1 fruit fly cellular context compared by ENCODE assay signal in genomic region chr2L:20811039-20811652, dm6.
TF ChIP-seq lines count a peak whose summit lies in the region.

No protein-coding gene starts in this region.

TF ChIP-seq in whole organism, embryonic, 481 proteins besides CTCF, POLR2A, EP300 and RAD21 (continued from another document and continues in another):
- TF ChIP-seq amos (GFP tag; IDR thresholded peaks at IDR 0.05; lab: Robert Waterston, UW; ENCODE audit: partially characterized antibody), result no peak
- TF ChIP-seq CG3838 (GFP tag; optimal IDR thresholded peaks at IDR 0.05; lab: Kevin White, UChicago), result no peak
- TF ChIP-seq Dll (GFP tag; IDR thresholded peaks at IDR 0.05; lab: Robert Waterston, UW; ENCODE audit: partially characterized antibody), result no peak
- TF ChIP-seq p53 (GFP tag; optimal IDR thresholded peaks at IDR 0.05; lab: Kevin White, UChicago), result no peak
- TF ChIP-seq usp (GFP tag; optimal IDR thresholded peaks at IDR 0.05; lab: Kevin White, UChicago), result no peak
- TF ChIP-seq CG7271 (tag; optimal IDR thresholded peaks at IDR 0.05; lab: Kevin White, UChicago), result no peak
- TF ChIP-seq CG3726 (GFP tag; IDR thresholded peaks at IDR 0.05; lab: Robert Waterston, UW), result no peak
- peak; percentile 50; the same call in 1 of the 3 replicates for TF ChIP-seq dysf (GFP tag; IDR thresholded peaks at IDR 0.05; lab: Robert Waterston, UW)
- no peak for TF ChIP-seq Doc3 (GFP tag; IDR thresholded peaks at IDR 0.05; lab: Robert Waterston, UW; ENCODE audit: partially characterized antibody)
- no peak for TF ChIP-seq CG4404 (GFP tag; IDR thresholded peaks at IDR 0.05; lab: Robert Waterston, UW)
- TF ChIP-seq HHEX (GFP tag; optimal IDR thresholded peaks at IDR 0.05; lab: Kevin White, UChicago), result peak; percentile 19
- TF ChIP-seq CG8359 (GFP tag; optimal IDR thresholded peaks at IDR 0.05; lab: Kevin White, UChicago; ENCODE audit: borderline replicate concordance), result no peak
- no peak for TF ChIP-seq CG8944 (GFP tag; optimal IDR thresholded peaks at IDR 0.05; lab: Kevin White, UChicago)
- no peak for TF ChIP-seq CG43689 (GFP tag; IDR thresholded peaks at IDR 0.05; lab: Robert Waterston, UW)
- peak; percentile 21 for TF ChIP-seq CG1602 (GFP tag; optimal IDR thresholded peaks at IDR 0.05; lab: Kevin White, UChicago)
- no peak for TF ChIP-seq da (GFP tag; optimal IDR thresholded peaks at IDR 0.05; lab: Kevin White, UChicago)
- peak; percentile 21 for TF ChIP-seq ind (GFP tag; optimal IDR thresholded peaks at IDR 0.05; lab: Kevin White, UChicago)
- TF ChIP-seq Mes4 (GFP tag; optimal IDR thresholded peaks at IDR 0.05; lab: Kevin White, UChicago), result no peak
- TF ChIP-seq CG8290 (GFP tag; optimal IDR thresholded peaks at IDR 0.05; lab: Kevin White, UChicago), result no peak
- no peak for TF ChIP-seq CG8290 (tag; optimal IDR thresholded peaks at IDR 0.05; lab: Kevin White, UChicago)
- TF ChIP-seq B-H1 (GFP tag; IDR thresholded peaks at IDR 0.05; lab: Robert Waterston, UW), result peak; percentile 21; the same call in 1 of the 3 replicates
- no peak for TF ChIP-seq lov (optimal IDR thresholded peaks at IDR 0.05; lab: Kevin White, UChicago)
- no peak; the same call in 2 of the 3 replicates for TF ChIP-seq lov (GFP tag; IDR thresholded peaks at IDR 0.05; lab: Robert Waterston, UW)
- 0 out of 3 replicates have a peak, but pooled peaks have one; percentile 20 for TF ChIP-seq Aef1 (GFP tag; IDR thresholded peaks at IDR 0.05; lab: Robert Waterston, UW)
- no peak for TF ChIP-seq CG10654 (GFP tag; optimal IDR thresholded peaks at IDR 0.05; lab: Kevin White, UChicago)
- TF ChIP-seq Kr (GFP tag; optimal IDR thresholded peaks at IDR 0.05; lab: Kevin White, UChicago), result no peak
- no peak for TF ChIP-seq CG11398 (GFP tag; optimal IDR thresholded peaks at IDR 0.05; lab: Kevin White, UChicago)
- TF ChIP-seq CG8281 (tag; optimal IDR thresholded peaks at IDR 0.05; lab: Kevin White, UChicago), result no peak
- peak; percentile 11 for TF ChIP-seq tup (GFP tag; optimal IDR thresholded peaks at IDR 0.05; lab: Kevin White, UChicago)
- no peak for TF ChIP-seq CG12299 (tag; optimal IDR thresholded peaks at IDR 0.05; lab: Kevin White, UChicago)
- TF ChIP-seq nerfin-1 (tag; optimal IDR thresholded peaks at IDR 0.05; lab: Kevin White, UChicago), result no peak
- peak; percentile 39 for TF ChIP-seq fd96Cb (tag; optimal IDR thresholded peaks at IDR 0.05; lab: Kevin White, UChicago)
- TF ChIP-seq B-H2 (GFP tag; optimal IDR thresholded peaks at IDR 0.05; lab: Kevin White, UChicago), result no peak
- no peak for TF ChIP-seq CG13775 (GFP tag; optimal IDR thresholded peaks at IDR 0.05; lab: Kevin White, UChicago)
- no peak for TF ChIP-seq HLH4C (GFP tag; IDR thresholded peaks at IDR 0.05; lab: Robert Waterston, UW; ENCODE audit: partially characterized antibody)
- TF ChIP-seq D (optimal IDR thresholded peaks at IDR 0.05; lab: Kevin White, UChicago), result no peak
- peak; percentile 17 for TF ChIP-seq D (GFP tag; optimal IDR thresholded peaks at IDR 0.05; lab: Kevin White, UChicago)
- TF ChIP-seq HLHmδ (GFP tag; optimal IDR thresholded peaks at IDR 0.05; lab: Kevin White, UChicago), result no peak
- peak; percentile 51; the same call in 1 of the 2 replicates for TF ChIP-seq Xrp1 (GFP tag; IDR thresholded peaks at IDR 0.05; lab: Robert Waterston, UW)
- peak; percentile 9 for TF ChIP-seq CG10274 (GFP tag; optimal IDR thresholded peaks at IDR 0.05; lab: Kevin White, UChicago)
- TF ChIP-seq sens (GFP tag; lab: Kevin White, UChicago), result peak; percentile 72
- no peak for TF ChIP-seq pfk (GFP tag; optimal IDR thresholded peaks at IDR 0.05; lab: Kevin White, UChicago)
- TF ChIP-seq CG17186 (GFP tag; optimal IDR thresholded peaks at IDR 0.05; lab: Kevin White, UChicago), result no peak
- TF ChIP-seq CG12744 (GFP tag; optimal IDR thresholded peaks at IDR 0.05; lab: Kevin White, UChicago), result no peak
- no peak for TF ChIP-seq Rx (GFP tag; IDR thresholded peaks at IDR 0.05; lab: Robert Waterston, UW)
- TF ChIP-seq ERR (GFP tag; optimal IDR thresholded peaks at IDR 0.05; lab: Kevin White, UChicago), result no peak
- TF ChIP-seq CG9215 (GFP tag; IDR thresholded peaks at IDR 0.05; lab: Robert Waterston, UW), result 0 out of 2 replicates have a peak, but pooled peaks have one; percentile 16
- no peak for TF ChIP-seq sens-2 (GFP tag; IDR thresholded peaks at IDR 0.05; lab: Robert Waterston, UW)
- peak; percentile 44; the same call in 1 of the 2 replicates for TF ChIP-seq ttk (GFP tag; IDR thresholded peaks at IDR 0.05; lab: Robert Waterston, UW)
- peak; percentile 57 for TF ChIP-seq CG2712 (tag; optimal IDR thresholded peaks at IDR 0.05; lab: Kevin White, UChicago)
- no peak for TF ChIP-seq Dip3 (GFP tag; optimal IDR thresholded peaks at IDR 0.05; lab: Kevin White, UChicago)
- no peak for TF ChIP-seq pan (optimal IDR thresholded peaks at IDR 0.05; lab: Kevin White, UChicago)
- peak in 1 of 2 experiments; percentile 61 for TF ChIP-seq pan (GFP tag; optimal IDR thresholded peaks at IDR 0.05 in 1 of 2, IDR thresholded peaks at IDR 0.05 in 1 of 2)
- TF ChIP-seq CG2889 (GFP tag; IDR thresholded peaks at IDR 0.05; lab: Robert Waterston, UW), result no peak
- no peak for TF ChIP-seq jumu (GFP tag; optimal IDR thresholded peaks at IDR 0.05; lab: Kevin White, UChicago)
- no peak for TF ChIP-seq zfh2 (GFP tag; optimal IDR thresholded peaks at IDR 0.05; lab: Kevin White, UChicago)
- no peak for TF ChIP-seq CG8765 (GFP tag; IDR thresholded peaks at IDR 0.05; lab: Robert Waterston, UW)
- TF ChIP-seq Xbp1 (GFP tag; optimal IDR thresholded peaks at IDR 0.05; lab: Kevin White, UChicago), result peak; percentile 52
- TF ChIP-seq CG14014 (GFP tag; IDR thresholded peaks at IDR 0.05; lab: Robert Waterston, UW), result 0 out of 2 replicates have a peak, but pooled peaks have one; percentile 32
- no peak for TF ChIP-seq hb (GFP tag; IDR thresholded peaks at IDR 0.05; lab: Robert Waterston, UW; ENCODE audit: partially characterized antibody)
- no peak for TF ChIP-seq CG9727 (GFP tag; optimal IDR thresholded peaks at IDR 0.05; lab: Kevin White, UChicago)
- no peak for TF ChIP-seq Six4 (GFP tag; optimal IDR thresholded peaks at IDR 0.05; lab: Kevin White, UChicago)
- TF ChIP-seq Ets97D (GFP tag; optimal IDR thresholded peaks at IDR 0.05; lab: Kevin White, UChicago), result no peak
- no peak for TF ChIP-seq Usf (GFP tag; optimal IDR thresholded peaks at IDR 0.05; lab: Kevin White, UChicago)
- peak; percentile 58 for TF ChIP-seq unpg (GFP tag; optimal IDR thresholded peaks at IDR 0.05; lab: Kevin White, UChicago)
- peak; percentile 74 for TF ChIP-seq CG17359 (tag; optimal IDR thresholded peaks at IDR 0.05; lab: Kevin White, UChicago)
- peak; percentile 59 for TF ChIP-seq CG6689 (GFP tag; IDR thresholded peaks at IDR 0.05; lab: Robert Waterston, UW)
- TF ChIP-seq kay (GFP tag; optimal IDR thresholded peaks at IDR 0.05; lab: Kevin White, UChicago), result no peak
- TF ChIP-seq E2f1 (GFP tag; IDR thresholded peaks at IDR 0.05; lab: Robert Waterston, UW), result peak; percentile 55; the same call in 1 of the 2 replicates
- no peak for TF ChIP-seq cad (GFP tag; optimal IDR thresholded peaks at IDR 0.05; lab: Kevin White, UChicago)
- no peak for TF ChIP-seq gce (GFP tag; IDR thresholded peaks at IDR 0.05; lab: Robert Waterston, UW)
- peak; percentile 63 for TF ChIP-seq esg (GFP tag; conservative IDR thresholded peaks at IDR 0.05; lab: Robert Waterston, UW)
- TF ChIP-seq pho (GFP tag; optimal IDR thresholded peaks at IDR 0.05; lab: Kevin White, UChicago), result no peak
- TF ChIP-seq CG33213 (GFP tag; optimal IDR thresholded peaks at IDR 0.05; lab: Kevin White, UChicago), result no peak
- TF ChIP-seq ham (GFP tag; IDR thresholded peaks at IDR 0.05; lab: Robert Waterston, UW), result no peak
- TF ChIP-seq Spps (tag; optimal IDR thresholded peaks at IDR 0.05; lab: Kevin White, UChicago), result no peak
- peak; percentile 62 for TF ChIP-seq CG14441 (GFP tag; IDR thresholded peaks at IDR 0.05; lab: Robert Waterston, UW)
- no peak for TF ChIP-seq CG14710 (tag; optimal IDR thresholded peaks at IDR 0.05; lab: Kevin White, UChicago)
- no peak for TF ChIP-seq CG1832 (GFP tag; optimal IDR thresholded peaks at IDR 0.05; lab: Kevin White, UChicago)
- no peak for TF ChIP-seq crc (GFP tag; optimal IDR thresholded peaks at IDR 0.05; lab: Kevin White, UChicago)
- peak; percentile 4 for TF ChIP-seq CG2120 (GFP tag; optimal IDR thresholded peaks at IDR 0.05; lab: Kevin White, UChicago)
- no peak for TF ChIP-seq al (GFP tag; IDR thresholded peaks at IDR 0.05; lab: Robert Waterston, UW)
- TF ChIP-seq CG15073 (GFP tag; optimal IDR thresholded peaks at IDR 0.05; lab: Kevin White, UChicago), result no peak
- no peak for TF ChIP-seq maf-S (GFP tag; optimal IDR thresholded peaks at IDR 0.05; lab: Kevin White, UChicago)
- TF ChIP-seq ftz-f1 (GFP tag; optimal IDR thresholded peaks at IDR 0.05; lab: Kevin White, UChicago), result no peak
- TF ChIP-seq CG14965 (GFP tag; optimal IDR thresholded peaks at IDR 0.05; lab: Kevin White, UChicago; ENCODE audit: borderline replicate concordance), result no peak
- TF ChIP-seq bowl (GFP tag; IDR thresholded peaks at IDR 0.05; lab: Robert Waterston, UW), result no peak
- TF ChIP-seq CG6654 (GFP tag; optimal IDR thresholded peaks at IDR 0.05; lab: Kevin White, UChicago), result no peak
- TF ChIP-seq Hr78 (GFP tag; optimal IDR thresholded peaks at IDR 0.05; lab: Kevin White, UChicago), result peak in 1 of 2 experiments; percentile 50
- no peak for TF ChIP-seq MTF-1 (GFP tag; optimal IDR thresholded peaks at IDR 0.05; lab: Kevin White, UChicago; ENCODE audit: borderline replicate concordance)
- TF ChIP-seq twi (tag; optimal IDR thresholded peaks at IDR 0.05; lab: Kevin White, UChicago), result no peak
- no peak for TF ChIP-seq CG18764 (GFP tag; optimal IDR thresholded peaks at IDR 0.05; lab: Kevin White, UChicago)
- no peak for TF ChIP-seq CrebB (tag; optimal IDR thresholded peaks at IDR 0.05; lab: Kevin White, UChicago)
- no peak for TF ChIP-seq onecut (GFP tag; IDR thresholded peaks at IDR 0.05; lab: Robert Waterston, UW)
- TF ChIP-seq eyg (GFP tag; optimal IDR thresholded peaks at IDR 0.05; lab: Kevin White, UChicago), result no peak
- TF ChIP-seq CG17328 (GFP tag; IDR thresholded peaks at IDR 0.05; lab: Robert Waterston, UW), result no peak
- TF ChIP-seq CG12769 (tag; optimal IDR thresholded peaks at IDR 0.05; lab: Kevin White, UChicago), result peak; percentile 19
- TF ChIP-seq CG4854 (GFP tag; optimal IDR thresholded peaks at IDR 0.05; lab: Kevin White, UChicago), result no peak
- TF ChIP-seq H15 (GFP tag; IDR thresholded peaks at IDR 0.05; lab: Robert Waterston, UW), result peak; percentile 60; the same call in 2 of the 3 replicates
- no peak for TF ChIP-seq lola (GFP tag; optimal IDR thresholded peaks at IDR 0.05; lab: Kevin White, UChicago)
- TF ChIP-seq sisA (GFP tag; IDR thresholded peaks at IDR 0.05; lab: Robert Waterston, UW), result peak; percentile 50; the same call in 1 of the 2 replicates
- TF ChIP-seq CG5180 (GFP tag; optimal IDR thresholded peaks at IDR 0.05; lab: Kevin White, UChicago), result peak; percentile 28
- peak; percentile 19 for TF ChIP-seq CG1529 (GFP tag; optimal IDR thresholded peaks at IDR 0.05; lab: Kevin White, UChicago)
- no peak for TF ChIP-seq toy (GFP tag; IDR thresholded peaks at IDR 0.05; lab: Robert Waterston, UW)
- TF ChIP-seq wek (GFP tag; optimal IDR thresholded peaks at IDR 0.05; lab: Kevin White, UChicago), result peak; percentile 45
- TF ChIP-seq Drgx (GFP tag; IDR thresholded peaks at IDR 0.05; lab: Robert Waterston, UW), result peak; percentile 87
- no peak for TF ChIP-seq CG12236 (GFP tag; optimal IDR thresholded peaks at IDR 0.05; lab: Kevin White, UChicago)
- no peak for TF ChIP-seq chm (GFP tag; IDR thresholded peaks at IDR 0.05; lab: Robert Waterston, UW)
- TF ChIP-seq D19A (tag; optimal IDR thresholded peaks at IDR 0.05; lab: Kevin White, UChicago), result peak; percentile 68
- TF ChIP-seq cwo (GFP tag; optimal IDR thresholded peaks at IDR 0.05; lab: Kevin White, UChicago), result peak; percentile 38
- no peak for TF ChIP-seq CG10147 (GFP tag; optimal IDR thresholded peaks at IDR 0.05; lab: Kevin White, UChicago)
- TF ChIP-seq Camta (GFP tag; optimal IDR thresholded peaks at IDR 0.05; lab: Kevin White, UChicago), result peak; percentile 9
- TF ChIP-seq CG11456 (GFP tag; IDR thresholded peaks at IDR 0.05; lab: Robert Waterston, UW), result no peak
- peak; percentile 2 for TF ChIP-seq pnt (GFP tag; optimal IDR thresholded peaks at IDR 0.05; lab: Kevin White, UChicago)
- no peak for TF ChIP-seq sc (optimal IDR thresholded peaks at IDR 0.05; lab: Kevin White, UChicago)
- peak; percentile 0 for TF ChIP-seq sc (GFP tag; optimal IDR thresholded peaks at IDR 0.05; lab: Kevin White, UChicago)
- TF ChIP-seq Lhr (GFP tag; optimal IDR thresholded peaks at IDR 0.05; lab: Kevin White, UChicago), result no peak
- TF ChIP-seq CG17568 (GFP tag; optimal IDR thresholded peaks at IDR 0.05; lab: Kevin White, UChicago), result peak; percentile 34
- peak; percentile 53; the same call in 1 of the 2 replicates for TF ChIP-seq lmd (GFP tag; IDR thresholded peaks at IDR 0.05; lab: Robert Waterston, UW)
- TF ChIP-seq emc (GFP tag; optimal IDR thresholded peaks at IDR 0.05; lab: Kevin White, UChicago), result no peak
- no peak for TF ChIP-seq Sin3A (optimal IDR thresholded peaks at IDR 0.05; lab: Kevin White, UChicago)
- peak; percentile 22 for TF ChIP-seq gcm (GFP tag; optimal IDR thresholded peaks at IDR 0.05; lab: Kevin White, UChicago)
- no peak for TF ChIP-seq grn (GFP tag; optimal IDR thresholded peaks at IDR 0.05; lab: Kevin White, UChicago)
- TF ChIP-seq sr (GFP tag; IDR thresholded peaks at IDR 0.05; lab: Robert Waterston, UW), result no peak
- no peak for TF ChIP-seq tx (GFP tag; optimal IDR thresholded peaks at IDR 0.05; lab: Kevin White, UChicago)
- TF ChIP-seq ATbp (GFP tag; optimal IDR thresholded peaks at IDR 0.05; lab: Kevin White, UChicago), result peak; percentile 55
- no peak for TF ChIP-seq en (GFP tag; optimal IDR thresholded peaks at IDR 0.05; lab: Kevin White, UChicago)
- no peak for TF ChIP-seq BEAF-32 (GFP tag; optimal IDR thresholded peaks at IDR 0.05; lab: Kevin White, UChicago)
- no peak for TF ChIP-seq CG16813 (GFP tag; IDR thresholded peaks at IDR 0.05; lab: Robert Waterston, UW; ENCODE audit: partially characterized antibody)
- TF ChIP-seq Blimp-1 (GFP tag; optimal IDR thresholded peaks at IDR 0.05; lab: Kevin White, UChicago), result peak; percentile 68
- TF ChIP-seq ewg (GFP tag; optimal IDR thresholded peaks at IDR 0.05; lab: Kevin White, UChicago), result peak; percentile 31
- peak; percentile 44 for TF ChIP-seq PHDP (tag; optimal IDR thresholded peaks at IDR 0.05; lab: Kevin White, UChicago)
- no peak for TF ChIP-seq CG10462 (GFP tag; optimal IDR thresholded peaks at IDR 0.05; lab: Kevin White, UChicago)
- TF ChIP-seq CG4282 (GFP tag; optimal IDR thresholded peaks at IDR 0.05; lab: Kevin White, UChicago), result no peak
- no peak for TF ChIP-seq CG3995 (GFP tag; optimal IDR thresholded peaks at IDR 0.05; lab: Kevin White, UChicago)
